Fruit fly (Drosophila melanogaster) Kc167 (cell line): ENCODE measurements around the gene CG7550.

Experiments used
- Myc ChIP-seq: fragments of >200 bp; optimal IDR thresholded peaks from 2 replicates; lab custom pipeline; 2017; ENCODE audit warnings: missing external identifiers
- Sin3A ChIP-seq: fragments of >200 bp; optimal IDR thresholded peaks from 2 replicates; lab custom pipeline; 2018; ENCODE audit warnings: missing external identifiers
- h ChIP-seq: fragments of >200 bp; optimal IDR thresholded peaks from 3 replicates; lab custom pipeline; 2018; ENCODE audit warnings: missing external identifiers
- insv ChIP-seq: fragments of >200 bp; optimal IDR thresholded peaks from 3 replicates; lab custom pipeline; 2018; ENCODE audit warnings: missing external identifiers
- psq ChIP-seq: fragments of >200 bp; optimal IDR thresholded peaks from 2 replicates; lab custom pipeline; 2017; ENCODE audit warnings: missing external identifiers
- ttk ChIP-seq: sonication (Bioruptor generic); optimal IDR thresholded peaks from 2 replicates; lab custom pipeline; 2017; ENCODE audit warnings: missing external identifiers

CG7550 gene

dm6 chr3L:8150812-8151211 is 26.5 kb upstream of the CG7550 start:
- TF ChIP-seq ttk (lab: Kevin White, UChicago) (no peak), insv (no peak), Sin3A (lab: Kevin White, UChicago) (no peak), Myc (lab: Kevin White, UChicago) (no peak)

dm6 chr3L:8150284-8150683 is 26.0 kb upstream of the CG7550 start:
- TF ChIP-seq ttk (lab: Kevin White, UChicago): no peak
- TF ChIP-seq insv: no peak
- no peak for TF ChIP-seq Sin3A (lab: Kevin White, UChicago)
- no peak for TF ChIP-seq Myc (lab: Kevin White, UChicago)
- no peak for TF ChIP-seq h (lab: Kevin White, UChicago)
- no peak for TF ChIP-seq psq (lab: Kevin White, UChicago)

- TF ChIP-seq h (lab: Kevin White, UChicago) (no peak), insv (no peak), psq (lab: Kevin White, UChicago) (no peak), Myc (lab: Kevin White, UChicago) (no peak), ttk (lab: Kevin White, UChicago) (no peak), Sin3A (lab: Kevin White, UChicago) (no peak)
These were observed 13.1 kb upstream of the CG7550 start, which contains the start of the genes Setx and mus301 for dm6 chr3L:8137448-8137906. Gene Setx (minus strand): TSS chr3L:8137498. Gene mus301 (plus strand): TSS chr3L:8137808.

dm6 chr3L:8128396-8129050 is 4.2 kb upstream of the CG7550 start:
- TF ChIP-seq h (lab: Kevin White, UChicago): no peak
- no peak for TF ChIP-seq Myc (lab: Kevin White, UChicago)
- TF ChIP-seq insv: no peak
- no peak for TF ChIP-seq Sin3A (lab: Kevin White, UChicago)
- no peak for TF ChIP-seq psq (lab: Kevin White, UChicago)
- TF ChIP-seq ttk (lab: Kevin White, UChicago): no peak

- TF ChIP-seq psq (lab: Kevin White, UChicago) (no peak), insv (no peak), h (lab: Kevin White, UChicago) (no peak), Sin3A (lab: Kevin White, UChicago) (no peak)
These were observed 3.4 kb upstream of the CG7550 start, which contains the start of the genes Cds and Uba2 for dm6 chr3L:8127712-8128210. Gene Cds (plus strand): TSS chr3L:8127762. Gene Uba2 (minus strand): TSS chr3L:8127818.

dm6 chr3L:8121590-8121989 is 2.7 kb downstream of the CG7550 start, which contains the start of gene ldbr:
Gene ldbr (plus strand): TSS chr3L:8121827.
- TF ChIP-seq Myc (lab: Kevin White, UChicago): no peak
- no peak for TF ChIP-seq insv
- no peak for TF ChIP-seq ttk (lab: Kevin White, UChicago)

dm6 chr3L:8116809-8117208 is 7.5 kb downstream of the CG7550 start:
- TF ChIP-seq ttk (lab: Kevin White, UChicago) (no peak), Myc (lab: Kevin White, UChicago) (no peak), h (lab: Kevin White, UChicago) (no peak), psq (lab: Kevin White, UChicago) (no peak), Sin3A (lab: Kevin White, UChicago) (no peak), insv (no peak)

dm6 chr3L:8115864-8116528 is 8.3 kb downstream of the CG7550 start, which contains the start of the genes Arp3 and msk:
Gene Arp3 (minus strand): TSS chr3L:8115902.
Gene msk (plus strand): TSS chr3L:8116179.
- TF ChIP-seq psq (lab: Kevin White, UChicago) (no peak), h (lab: Kevin White, UChicago) (no peak), Sin3A (lab: Kevin White, UChicago) (no peak), ttk (lab: Kevin White, UChicago) (no peak), insv (no peak), Myc (lab: Kevin White, UChicago) (no peak)

- TF ChIP-seq psq (lab: Kevin White, UChicago): no peak
- no peak for TF ChIP-seq ttk (lab: Kevin White, UChicago)
- TF ChIP-seq Myc (lab: Kevin White, UChicago): no peak
- no peak for TF ChIP-seq insv
- no peak for TF ChIP-seq Sin3A (lab: Kevin White, UChicago)
- no peak for TF ChIP-seq h (lab: Kevin White, UChicago)
These were observed 14.2 kb downstream of the CG7550 start, which contains the start of gene Nulp1 for dm6 chr3L:8110171-8110570. Gene Nulp1 (plus strand): TSS chr3L:8110368.

- TF ChIP-seq ttk (lab: Kevin White, UChicago) (no peak), insv (no peak), h (lab: Kevin White, UChicago) (no peak), Myc (lab: Kevin White, UChicago) (no peak), psq (lab: Kevin White, UChicago) (no peak), Sin3A (lab: Kevin White, UChicago) (no peak)
These were observed 15.4 kb downstream of the CG7550 start, which contains the start of gene fan for dm6 chr3L:8108886-8109285. Gene fan (plus strand): TSS chr3L:8109132.

dm6 chr3L:8108201-8108600 is 16.1 kb downstream of the CG7550 start:
- TF ChIP-seq h (lab: Kevin White, UChicago): no peak
- no peak for TF ChIP-seq Myc (lab: Kevin White, UChicago)
- TF ChIP-seq psq (lab: Kevin White, UChicago): no peak
- TF ChIP-seq insv: no peak
- no peak for TF ChIP-seq Sin3A (lab: Kevin White, UChicago)
- TF ChIP-seq ttk (lab: Kevin White, UChicago): no peak
